Fruit fly (Drosophila melanogaster): ENCODE data around the gene bab2.

The bab2 gene

dm6 chr3L:1094630-1095029 lies 82.4 kb downstream of the bab2 start:
- TF ChIP-seq br (GFP tag; optimal IDR thresholded peaks at IDR 0.05) = no peak
- no peak for TF ChIP-seq h (GFP tag; optimal IDR thresholded peaks at IDR 0.05)
- no peak for TF ChIP-seq psq (GFP tag; optimal IDR thresholded peaks at IDR 0.05)
- no peak for TF ChIP-seq ey (GFP tag; optimal IDR thresholded peaks at IDR 0.05)

dm6 chr3L:1094123-1094522 lies 83.0 kb downstream of the bab2 start:
- TF ChIP-seq rgr (GFP tag; optimal IDR thresholded peaks at IDR 0.05) (peak; percentile 14), OdsH (GFP tag; optimal IDR thresholded peaks at IDR 0.05) (peak; percentile 7), brk (GFP tag; optimal IDR thresholded peaks at IDR 0.05) (no peak), ey (GFP tag; optimal IDR thresholded peaks at IDR 0.05) (peak; percentile 7), Vsx2 (GFP tag; optimal IDR thresholded peaks at IDR 0.05; ENCODE audit: partially characterized antibody) (no peak), HLH106 (tag; optimal IDR thresholded peaks at IDR 0.05) (peak; percentile 11), foxo (GFP tag; optimal IDR thresholded peaks at IDR 0.05) (peak in 1 of 2 experiments; percentile 26)

dm6 chr3L:1092853-1093838 lies 83.9 kb downstream of the bab2 start:
- no peak for TF ChIP-seq sv (GFP tag; optimal IDR thresholded peaks at IDR 0.05)
- TF ChIP-seq Rel (GFP tag; optimal IDR thresholded peaks at IDR 0.05) = no peak
- peak; percentile 6 for TF ChIP-seq Rel (tag; optimal IDR thresholded peaks at IDR 0.05)
- TF ChIP-seq ey (GFP tag; optimal IDR thresholded peaks at IDR 0.05) = no peak
- TF ChIP-seq rgr (GFP tag; optimal IDR thresholded peaks at IDR 0.05) = no peak
- no peak for TF ChIP-seq br (GFP tag; optimal IDR thresholded peaks at IDR 0.05)
- TF ChIP-seq tai (GFP tag; optimal IDR thresholded peaks at IDR 0.05) = peak; percentile 44
- TF ChIP-seq Hr83 (GFP tag; optimal IDR thresholded peaks at IDR 0.05; ENCODE audit: poor library complexity, severe bottlenecking) = peak; percentile 2
- peak; percentile 25 for TF ChIP-seq Jra (GFP tag; optimal IDR thresholded peaks at IDR 0.05)
- TF ChIP-seq pan (optimal IDR thresholded peaks at IDR 0.05) = no peak
- peak; percentile 74 for TF ChIP-seq Vsx2 (GFP tag; optimal IDR thresholded peaks at IDR 0.05; ENCODE audit: partially characterized antibody)
- TF ChIP-seq lola (GFP tag; optimal IDR thresholded peaks at IDR 0.05) = no peak
- no peak for TF ChIP-seq dl (GFP tag; optimal IDR thresholded peaks at IDR 0.05; ENCODE audit: insufficient read depth in 1 of 2, partially characterized antibody in 2 of 2)
- TF ChIP-seq h (GFP tag; optimal IDR thresholded peaks at IDR 0.05) = no peak
- TF ChIP-seq dmrt93B (GFP tag; optimal IDR thresholded peaks at IDR 0.05) = no peak
- TF ChIP-seq Dif (GFP tag; optimal IDR thresholded peaks at IDR 0.05; ENCODE audit: partially characterized antibody) = no peak
- peak; percentile 3 for TF ChIP-seq CrebA (GFP tag; optimal IDR thresholded peaks at IDR 0.05; ENCODE audit: borderline replicate concordance)
- no peak for TF ChIP-seq HLH106 (tag; optimal IDR thresholded peaks at IDR 0.05)
- TF ChIP-seq GATAd (GFP tag; optimal IDR thresholded peaks at IDR 0.05) = no peak
- TF ChIP-seq Abd-B (GFP tag; optimal IDR thresholded peaks at IDR 0.05) = no peak

- TF ChIP-seq sv (GFP tag; optimal IDR thresholded peaks at IDR 0.05) (no peak), ey (GFP tag; optimal IDR thresholded peaks at IDR 0.05) (no peak)
Measured at dm6 chr3L:1092253-1092652, 84.8 kb downstream of the bab2 start.

- no peak for TF ChIP-seq OdsH (GFP tag; optimal IDR thresholded peaks at IDR 0.05)
- peak; percentile 52 for TF ChIP-seq psq (GFP tag; optimal IDR thresholded peaks at IDR 0.05)
- no peak for TF ChIP-seq rgr (GFP tag; optimal IDR thresholded peaks at IDR 0.05)
- TF ChIP-seq Jra (GFP tag; optimal IDR thresholded peaks at IDR 0.05) = no peak
- peak; percentile 10 for TF ChIP-seq CrebA (GFP tag; optimal IDR thresholded peaks at IDR 0.05; ENCODE audit: borderline replicate concordance)
- TF ChIP-seq usp (GFP tag; optimal IDR thresholded peaks at IDR 0.05) = no peak
- TF ChIP-seq brk (GFP tag; optimal IDR thresholded peaks at IDR 0.05) = peak; percentile 56
- TF ChIP-seq Hnf4 (GFP tag; optimal IDR thresholded peaks at IDR 0.05) = no peak
- TF ChIP-seq sage (GFP tag; optimal IDR thresholded peaks at IDR 0.05) = no peak
- TF ChIP-seq ey (GFP tag; optimal IDR thresholded peaks at IDR 0.05) = no peak
- TF ChIP-seq dmrt93B (GFP tag; optimal IDR thresholded peaks at IDR 0.05) = no peak
- TF ChIP-seq fru (GFP tag; optimal IDR thresholded peaks at IDR 0.05) = no peak
- TF ChIP-seq CG9705 (GFP tag; optimal IDR thresholded peaks at IDR 0.05) = no peak
- TF ChIP-seq HLH106 (tag; optimal IDR thresholded peaks at IDR 0.05) = no peak
- TF ChIP-seq br (GFP tag; optimal IDR thresholded peaks at IDR 0.05) = no peak
- TF ChIP-seq pan (optimal IDR thresholded peaks at IDR 0.05) = no peak
- no peak for TF ChIP-seq GATAd (GFP tag; optimal IDR thresholded peaks at IDR 0.05)
- no peak for TF ChIP-seq dsf (GFP tag; optimal IDR thresholded peaks at IDR 0.05; ENCODE audit: borderline replicate concordance)
- no peak for TF ChIP-seq N (GFP tag; optimal IDR thresholded peaks at IDR 0.05)
- TF ChIP-seq h (GFP tag; optimal IDR thresholded peaks at IDR 0.05) = no peak
- no peak for TF ChIP-seq Hr78 (GFP tag; optimal IDR thresholded peaks at IDR 0.05)
Measured at dm6 chr3L:1091006-1091559, 86.0 kb downstream of the bab2 start.

Data from whole organism, wandering third instar larva.